Worm (Caenorhabditis elegans) whole organism, young adult: ENCODE results near the gene T09B9.4.
A peak's percentile ranks its signal among the peaks of the same experiment; 100 is the strongest.
"Not testable (repeated sequence)": the region's sequence is repeated elsewhere in the genome, so short reads cannot be mapped to it uniquely, and the experiment has no call there.

Experiments
- B0261.1 ChIP-seq: sonication (generic microtip); optimal IDR thresholded peaks from 2 replicates; lab custom pipeline; 2016; ENCODE audit warnings: mild to moderate bottlenecking, missing genetic modification characterization, moderate library complexity, missing compliant biosample characterization
- B0336.3 ChIP-seq: fragments of 200-800 bp; sonication (Bioruptor generic); IDR thresholded peaks from 2 replicates; pipeline ENCODE4 v1.3.6; 2022; ENCODE audit warnings: missing genetic modification characterization, missing compliant biosample characterization
- F37B4.10 ChIP-seq: fragments of 200-800 bp; sonication (Bioruptor generic); IDR thresholded peaks from 2 replicates; pipeline ENCODE4 v1.3.6; 2022; ENCODE audit warnings: missing genetic modification characterization, missing compliant biosample characterization
- F49E8.2 ChIP-seq: sonication (generic microtip); optimal IDR thresholded peaks from 3 replicates; lab custom pipeline; 2017; ENCODE audit warnings: missing genetic modification characterization, mild to moderate bottlenecking, missing compliant biosample characterization, antibody characterized with exemption, moderate library complexity; ENCODE audit not compliant: insufficient read depth
- F55B11.4 ChIP-seq: sonication (generic microtip); optimal IDR thresholded peaks from 2 replicates; lab custom pipeline; 2016; ENCODE audit warnings: missing compliant biosample characterization, missing genetic modification characterization, borderline replicate concordance; ENCODE audit not compliant: insufficient read depth
- F57A8.1 ChIP-seq: fragments of 200-800 bp; sonication (Bioruptor generic); optimal IDR thresholded peaks from 2 replicates; lab custom pipeline; 2018; ENCODE audit warnings: mild to moderate bottlenecking, missing genetic modification characterization, moderate library complexity, missing compliant biosample characterization
- K11D2.4 ChIP-seq: fragments of 200-800 bp; sonication (Bioruptor generic); IDR thresholded peaks from 2 replicates; pipeline ENCODE4 v1.3.6; 2022; ENCODE audit warnings: missing genetic modification reagents, missing genetic modification characterization, missing compliant biosample characterization
- K12H6.12 ChIP-seq: fragments of 200-800 bp; sonication (Bioruptor generic); optimal IDR thresholded peaks from 2 replicates; lab custom pipeline; 2018; ENCODE audit warnings: mild to moderate bottlenecking, missing genetic modification characterization, missing compliant biosample characterization
- T26A5.8 ChIP-seq: sonication (generic microtip); optimal IDR thresholded peaks from 2 replicates; lab custom pipeline; 2016; ENCODE audit warnings: missing genetic modification characterization, missing compliant biosample characterization
- Y56A3A.18 ChIP-seq: fragments of 200-800 bp; sonication (Bioruptor generic); IDR thresholded peaks from 2 replicates; pipeline ENCODE4 v1.3.6; 2022; ENCODE audit warnings: missing genetic modification reagents, missing genetic modification characterization, missing compliant biosample characterization
- akir-1 ChIP-seq: fragments of 200-800 bp; sonication (Bioruptor generic); optimal IDR thresholded peaks from 2 replicates; lab custom pipeline; 2018; ENCODE audit warnings: mild to moderate bottlenecking, missing genetic modification characterization, moderate library complexity, missing compliant biosample characterization
- ama-1 ChIP-seq, 3 experiments: fragments of 150-350 bp in 1 of 3; sonication (generic microtip) in 2 of 3; optimal IDR thresholded peaks; 2 replicates each; lab custom pipeline; 2014 to 2018; ENCODE audit warnings: missing biosample characterization in 2 of 3, missing genetic modification characterization in 2 of 3, missing genetic modification reagents in 2 of 3
- attf-6 ChIP-seq: fragments of 200-800 bp; sonication (Bioruptor generic); IDR thresholded peaks from 2 replicates; pipeline ENCODE4 v1.3.6; 2022; ENCODE audit warnings: missing genetic modification reagents, missing genetic modification characterization, missing compliant biosample characterization
- bed-1 ChIP-seq: fragments of 200-800 bp; sonication (Bioruptor generic); IDR thresholded peaks from 2 replicates; pipeline ENCODE4 v1.3.6; 2022; ENCODE audit warnings: missing genetic modification reagents, missing genetic modification characterization, missing compliant biosample characterization
- ccch-3 ChIP-seq: fragments of 200-800 bp; sonication (Bioruptor generic); optimal IDR thresholded peaks from 2 replicates; lab custom pipeline; 2018; ENCODE audit warnings: mild to moderate bottlenecking, missing genetic modification characterization, missing compliant biosample characterization
- ceh-58 ChIP-seq: fragments of 200-800 bp; sonication (Bioruptor generic); IDR thresholded peaks from 2 replicates; pipeline ENCODE4 v1.3.6; 2022; ENCODE audit warnings: missing genetic modification characterization, missing compliant biosample characterization
- ceh-79 ChIP-seq: sonication (generic microtip); optimal IDR thresholded peaks from 2 replicates; lab custom pipeline; 2017; ENCODE audit warnings: mild to moderate bottlenecking, missing genetic modification characterization, missing compliant biosample characterization
- ceh-91 ChIP-seq: fragments of 200-800 bp; sonication (Bioruptor generic); IDR thresholded peaks from 2 replicates; pipeline ENCODE4 v1.3.6; 2022; ENCODE audit warnings: missing genetic modification reagents, missing genetic modification characterization, missing compliant biosample characterization
- dox-1 ChIP-seq: fragments of 200-800 bp; sonication (Bioruptor generic); IDR thresholded peaks from 2 replicates; pipeline ENCODE4 v1.3.6; 2022; ENCODE audit warnings: missing genetic modification reagents, missing genetic modification characterization, missing compliant biosample characterization
- efl-1 ChIP-seq: fragments of 150-350 bp; optimal IDR thresholded peaks from 2 replicates; lab custom pipeline; 2014; ENCODE audit warnings: missing biosample characterization, missing genetic modification reagents, missing genetic modification characterization
- egl-18 ChIP-seq: fragments of 200-800 bp; sonication (Bioruptor generic); IDR thresholded peaks from 2 replicates; pipeline ENCODE4 v1.3.6; 2022; ENCODE audit warnings: missing genetic modification reagents, missing genetic modification characterization, missing compliant biosample characterization
- ekl-4 ChIP-seq: fragments of 200-800 bp; sonication (Bioruptor generic); IDR thresholded peaks from 2 replicates; pipeline ENCODE4 v1.3.6; 2022; ENCODE audit warnings: missing genetic modification reagents, missing genetic modification characterization, missing compliant biosample characterization
- fkh-3 ChIP-seq: sonication (generic microtip); optimal IDR thresholded peaks from 2 replicates; lab custom pipeline; 2016; ENCODE audit warnings: mild to moderate bottlenecking, missing genetic modification characterization, missing compliant biosample characterization
- hlh-12 ChIP-seq: sonication (generic microtip); optimal IDR thresholded peaks from 2 replicates; lab custom pipeline; 2016; ENCODE audit warnings: missing genetic modification characterization, missing compliant biosample characterization
- hmg-20 ChIP-seq: fragments of 200-800 bp; sonication (Bioruptor generic); IDR thresholded peaks from 2 replicates; pipeline ENCODE4 v1.3.6; 2022; ENCODE audit warnings: missing genetic modification reagents, missing genetic modification characterization, missing compliant biosample characterization
- hsf-1 ChIP-seq: fragments of 200-800 bp; sonication (Bioruptor generic); IDR thresholded peaks from 2 replicates; pipeline ENCODE4 v1.3.6; 2022; ENCODE audit warnings: missing genetic modification reagents, missing genetic modification characterization, missing compliant biosample characterization
- lag-1 ChIP-seq: fragments of 200-800 bp; sonication (Bioruptor generic); IDR thresholded peaks from 2 replicates; pipeline ENCODE4 v1.3.6; 2022; ENCODE audit warnings: missing genetic modification reagents, missing genetic modification characterization, missing compliant biosample characterization
- let-607 ChIP-seq, 2 experiments: fragments of 200-800 bp in 1 of 2; sonication (Bioruptor generic) in 1 of 2; sonication (generic microtip) in 1 of 2; optimal IDR thresholded peaks; 2 replicates each; lab custom pipeline; 2016 to 2018; ENCODE audit warnings: mild to moderate bottlenecking in 2 of 2, missing compliant biosample characterization in 2 of 2, missing genetic modification characterization in 2 of 2, moderate library complexity in 2 of 2, missing genotype in 1 of 2
- lin-26 ChIP-seq: fragments of 200-800 bp; sonication (Bioruptor generic); IDR thresholded peaks from 2 replicates; pipeline ENCODE4 v1.3.6; 2022; ENCODE audit warnings: missing genetic modification reagents, missing genetic modification characterization, missing compliant biosample characterization
- lin-35 ChIP-seq, 3 experiments: fragments of 150-350 bp in 2 of 3; sonication (generic microtip) in 1 of 3; optimal IDR thresholded peaks; 2 replicates each; lab custom pipeline; 2014 to 2018; ENCODE audit warnings: missing biosample characterization in 3 of 3, missing genetic modification characterization in 3 of 3, missing genetic modification reagents in 3 of 3
- mel-28 ChIP-seq: sonication (generic microtip); optimal IDR thresholded peaks from 2 replicates; lab custom pipeline; 2016; ENCODE audit warnings: borderline replicate concordance, mild to moderate bottlenecking, missing genetic modification characterization, missing compliant biosample characterization
- mxl-1 ChIP-seq: sonication (generic microtip); optimal IDR thresholded peaks from 2 replicates; lab custom pipeline; 2016; ENCODE audit warnings: missing genetic modification characterization, missing compliant biosample characterization
- nfya-2 ChIP-seq: fragments of 200-800 bp; sonication (Bioruptor generic); IDR thresholded peaks from 2 replicates; pipeline ENCODE4 v1.3.6; 2022; ENCODE audit warnings: missing genetic modification reagents, missing genetic modification characterization, missing compliant biosample characterization
- nfyb-1 ChIP-seq: fragments of 200-800 bp; sonication (Bioruptor generic); IDR thresholded peaks from 2 replicates; pipeline ENCODE4 v1.3.6; 2022; ENCODE audit warnings: missing genetic modification reagents, missing genetic modification characterization, missing compliant biosample characterization
- nhr-120 ChIP-seq: fragments of 200-800 bp; sonication (Bioruptor generic); IDR thresholded peaks from 2 replicates; pipeline ENCODE4 v1.3.6; 2022; ENCODE audit warnings: missing genetic modification characterization, missing compliant biosample characterization
- nhr-179 ChIP-seq: sonication (generic microtip); optimal IDR thresholded peaks from 2 replicates; lab custom pipeline; 2016; ENCODE audit warnings: mild to moderate bottlenecking, missing genetic modification characterization, missing compliant biosample characterization
- nhr-27 ChIP-seq: fragments of 200-800 bp; sonication (Bioruptor generic); optimal IDR thresholded peaks from 2 replicates; lab custom pipeline; 2018; ENCODE audit warnings: mild to moderate bottlenecking, missing genetic modification characterization, moderate library complexity, missing compliant biosample characterization
- nhr-90 ChIP-seq: sonication (generic microtip); optimal IDR thresholded peaks from 2 replicates; lab custom pipeline; 2016; ENCODE audit warnings: missing genotype, mild to moderate bottlenecking, missing genetic modification characterization, missing compliant biosample characterization
- pbrm-1 ChIP-seq: fragments of 200-800 bp; sonication (Bioruptor generic); IDR thresholded peaks from 2 replicates; pipeline ENCODE4 v1.3.6; 2022; ENCODE audit warnings: missing genetic modification reagents, missing genetic modification characterization, missing compliant biosample characterization
- snpc-1.1 ChIP-seq: sonication (generic microtip); optimal IDR thresholded peaks from 2 replicates; lab custom pipeline; 2017; ENCODE audit warnings: missing genetic modification characterization, mild to moderate bottlenecking, missing compliant biosample characterization, antibody characterized with exemption, moderate library complexity, missing genotype, missing genetic modification reagents; ENCODE audit not compliant: insufficient read depth
- snpc-4 ChIP-seq, 5 experiments: fragments of 150-350 bp in 1 of 5; sonication (generic microtip) in 4 of 5; optimal IDR thresholded peaks; 2 replicates each; lab custom pipeline; 2014 to 2018; ENCODE audit warnings: missing genetic modification characterization in 5 of 5, missing biosample characterization in 3 of 5, antibody characterized with exemption in 2 of 5, mild to moderate bottlenecking in 2 of 5, missing compliant biosample characterization in 2 of 5, missing genotype in 2 of 5, moderate library complexity in 2 of 5, missing genetic modification reagents in 1 of 5
- somi-1 ChIP-seq: fragments of 200-800 bp; sonication (Bioruptor generic); optimal IDR thresholded peaks from 2 replicates; lab custom pipeline; 2018; ENCODE audit warnings: mild to moderate bottlenecking, missing genetic modification characterization, missing compliant biosample characterization
- ztf-18 ChIP-seq: sonication (generic microtip); optimal IDR thresholded peaks from 2 replicates; lab custom pipeline; 2016; ENCODE audit warnings: missing genotype, mild to moderate bottlenecking, missing genetic modification characterization, missing compliant biosample characterization
- ztf-22 ChIP-seq: fragments of 200-800 bp; sonication (Bioruptor generic); optimal IDR thresholded peaks from 2 replicates; lab custom pipeline; 2018; ENCODE audit warnings: mild to moderate bottlenecking, missing genetic modification characterization, moderate library complexity, missing compliant biosample characterization
- ztf-25 ChIP-seq: fragments of 200-800 bp; sonication (Bioruptor generic); IDR thresholded peaks from 2 replicates; pipeline ENCODE4 v1.3.6; 2022; ENCODE audit warnings: missing genetic modification reagents, missing genetic modification characterization, missing compliant biosample characterization
- ztf-6 ChIP-seq: fragments of 200-800 bp; sonication (Bioruptor generic); IDR thresholded peaks from 2 replicates; pipeline ENCODE4 v1.3.6; 2022; ENCODE audit warnings: missing genetic modification reagents, missing genetic modification characterization, missing compliant biosample characterization

Gene T09B9.4

ce11 chrX:9743513-9743914 is 30.6 kb downstream of the T09B9.4 start (continued):
- TF ChIP-seq nfyb-1 (GFP tag; lab: Robert Waterston, UW) (peak; percentile 97), nhr-90 (tag; lab: Kevin White, UChicago) (peak; percentile 97), nhr-179 (tag; lab: Kevin White, UChicago) (peak; percentile 89), somi-1 (GFP tag; lab: Kevin White, UChicago) (peak; percentile 91), K12H6.12 (tag; lab: Kevin White, UChicago) (peak; percentile 86), ekl-4 (peak; percentile 94), lin-26 (GFP tag; lab: Robert Waterston, UW) (peak; percentile 99), hsf-1 (0 out of 2 replicates have a peak, but pooled peaks have one; percentile 68), ceh-91 (GFP tag; lab: Robert Waterston, UW) (peak; percentile 70), ztf-25 (GFP tag; lab: Robert Waterston, UW) (peak; percentile 97), attf-6 (GFP tag; lab: Robert Waterston, UW) (peak; percentile 86), nhr-27 (peak; percentile 84), nhr-120 (GFP tag; lab: Robert Waterston, UW) (peak; percentile 98), let-607 (tag; optimal IDR thresholded peaks at IDR 0.05; lab: Kevin White, UChicago) (peak; percentile 73 to 87), B0336.3 (GFP tag; lab: Robert Waterston, UW) (peak; percentile 90), mxl-1 (tag; lab: Kevin White, UChicago) (peak; percentile 95), K11D2.4 (GFP tag; lab: Robert Waterston, UW) (peak; percentile 94), hmg-20 (GFP tag; lab: Robert Waterston, UW) (peak; percentile 93), mel-28 (peak; percentile 82), dox-1 (GFP tag; lab: Robert Waterston, UW) (peak; percentile 97), egl-18 (GFP tag; lab: Robert Waterston, UW) (peak; percentile 89), ama-1 (GFP tag; optimal IDR thresholded peaks at IDR 0.05; lab: Kevin White, UChicago) (peak in 1 of 2 experiments; percentile 83), F55B11.4 (peak; percentile 45), snpc-4 (GFP tag; optimal IDR thresholded peaks at IDR 0.05; lab: Kevin White, UChicago) (peak; percentile 84), snpc-4 (tag; optimal IDR thresholded peaks at IDR 0.05; lab: Kevin White, UChicago) (peak in 2 of 4 experiments; percentile 82 to 89), hlh-12 (peak; percentile 91), ceh-79 (peak; percentile 93), F37B4.10 (peak; percentile 91; the same call in 1 of the 2 replicates), ztf-18 (tag; lab: Kevin White, UChicago) (peak; percentile 83), snpc-1.1 (tag; lab: Kevin White, UChicago) (peak; percentile 74), ceh-58 (GFP tag; lab: Robert Waterston, UW) (peak; percentile 96; the same call in 1 of the 2 replicates), pbrm-1 (GFP tag; lab: Robert Waterston, UW) (peak; percentile 97), ztf-6 (GFP tag; lab: Robert Waterston, UW) (peak; percentile 87), lag-1 (GFP tag; lab: Robert Waterston, UW) (peak; percentile 93), nfya-2 (GFP tag; lab: Robert Waterston, UW) (0 out of 2 replicates have a peak, but pooled peaks have one; percentile 76), B0261.1 (tag; lab: Kevin White, UChicago) (peak; percentile 100), fkh-3 (tag; lab: Kevin White, UChicago) (peak; percentile 98), lin-35 (GFP tag; optimal IDR thresholded peaks at IDR 0.05; lab: Kevin White, UChicago) (peak in 2 of 3 experiments; percentile 50 to 85), bed-1 (GFP tag; lab: Robert Waterston, UW) (peak; percentile 96), ztf-22 (GFP tag; lab: Kevin White, UChicago) (peak; percentile 96), F57A8.1 (GFP tag; lab: Kevin White, UChicago) (peak; percentile 97), T26A5.8 (tag; lab: Kevin White, UChicago) (peak; percentile 97), Y56A3A.18 (GFP tag; lab: Robert Waterston, UW) (peak; percentile 97), efl-1 (peak; percentile 15), ccch-3 (GFP tag; lab: Kevin White, UChicago) (peak; percentile 39), F49E8.2 (tag; lab: Kevin White, UChicago) (peak; percentile 49), akir-1 (GFP tag; lab: Kevin White, UChicago) (peak; percentile 84)
- not testable (repeated sequence) for TF ChIP-seq ama-1 (optimal IDR thresholded peaks at IDR 0.05; lab: Kevin White, UChicago)
